Worm (Caenorhabditis elegans): ENCODE measurements around the gene skr-17.

skr-17 gene

DNA sequence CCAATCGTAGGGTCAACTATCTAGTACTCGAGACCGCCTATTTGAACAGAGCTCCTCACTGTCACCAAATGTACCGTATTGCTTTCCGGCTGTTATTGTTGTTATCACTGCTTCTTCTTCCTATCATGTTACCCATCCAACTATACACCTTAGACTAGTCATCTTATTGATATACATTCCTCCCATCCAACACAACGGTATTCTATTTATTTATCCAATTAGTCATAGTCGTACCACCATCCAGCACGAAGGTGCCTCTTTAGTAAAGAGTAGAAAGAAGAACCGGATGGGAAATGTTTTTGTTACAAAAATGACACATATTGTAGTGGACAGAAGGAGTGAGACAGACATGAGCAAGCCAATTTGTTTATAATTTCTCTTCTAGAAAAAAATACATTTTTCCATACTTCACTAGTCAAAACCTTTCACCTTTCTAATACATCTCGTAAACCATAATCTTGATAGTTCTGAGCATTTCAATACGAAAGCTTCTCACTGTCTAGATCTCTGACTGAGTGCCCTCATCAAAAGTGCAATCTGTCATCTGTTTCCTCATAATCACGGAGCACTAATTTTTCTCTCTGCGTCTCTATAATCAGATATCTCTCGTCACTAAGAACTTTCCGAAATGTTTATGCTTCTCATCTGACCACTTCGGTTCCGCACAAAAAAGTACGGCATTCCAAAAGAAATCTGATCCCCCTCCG lies 27.0 kb downstream of the skr-17 start:
- peak; percentile 35 for TF ChIP-seq pha-4 (tag; optimal IDR thresholded peaks at IDR 0.05)
- no peak for TF ChIP-seq ztf-4 (tag; optimal IDR thresholded peaks at IDR 0.05)
- TF ChIP-seq sea-2 (GFP tag; optimal IDR thresholded peaks at IDR 0.05) = no peak

ce11 chrII:7810869-7811543 lies 27.7 kb downstream of the skr-17 start, which contains the start of gene cki-1:
Gene cki-1 (plus strand): TSS chrII:7811240.
- TF ChIP-seq fkh-10 (GFP tag; optimal IDR thresholded peaks at IDR 0.05) (no peak), ZK546.5 (tag; optimal IDR thresholded peaks at IDR 0.05) (no peak), ceh-28 (tag; optimal IDR thresholded peaks at IDR 0.05) (no peak), pqm-1 (tag; optimal IDR thresholded peaks at IDR 0.05) (no peak), jun-1 (tag; optimal IDR thresholded peaks at IDR 0.05) (no peak), eor-1 (tag; optimal IDR thresholded peaks at IDR 0.05) (no peak), ama-1 (optimal IDR thresholded peaks at IDR 0.05) (no peak), unc-39 (tag; optimal IDR thresholded peaks at IDR 0.05) (no peak), fos-1 (tag; optimal IDR thresholded peaks at IDR 0.05) (no peak), nhr-43 (tag; optimal IDR thresholded peaks at IDR 0.05; ENCODE audit: poor library complexity, severe bottlenecking) (no peak), nhr-25 (tag; optimal IDR thresholded peaks at IDR 0.05) (no peak), zag-1 (tag; optimal IDR thresholded peaks at IDR 0.05) (no peak)

DNA sequence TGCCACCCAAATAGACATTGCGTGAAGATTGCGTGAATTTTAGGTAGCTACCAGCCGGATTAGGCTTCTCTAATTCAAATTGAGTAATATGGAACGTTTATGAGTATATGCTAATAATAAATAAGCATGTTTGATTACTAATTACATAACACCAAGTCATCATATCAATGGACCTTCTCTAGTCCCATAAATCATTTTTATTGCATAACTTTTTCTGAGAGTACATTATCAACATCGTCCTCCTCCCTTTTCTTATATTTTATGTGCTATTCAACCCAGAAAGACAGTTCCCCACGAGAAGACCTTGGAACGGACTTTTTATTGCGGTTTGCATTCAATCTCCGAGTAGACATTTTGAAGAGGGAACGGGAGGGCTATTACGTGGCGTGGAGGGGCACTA lies 29.0 kb downstream of the skr-17 start:
- TF ChIP-seq ztf-4 (tag; optimal IDR thresholded peaks at IDR 0.05) = no peak
- peak; percentile 12 for TF ChIP-seq nhr-25 (tag; optimal IDR thresholded peaks at IDR 0.05)
- TF ChIP-seq ztf-11 (tag; optimal IDR thresholded peaks at IDR 0.05) = no peak
- TF ChIP-seq pqm-1 (tag; optimal IDR thresholded peaks at IDR 0.05) = no peak
- TF ChIP-seq ceh-28 (tag; optimal IDR thresholded peaks at IDR 0.05) = no peak
- TF ChIP-seq nhr-28 (tag; optimal IDR thresholded peaks at IDR 0.05) = no peak
- no peak for TF ChIP-seq ama-1 (optimal IDR thresholded peaks at IDR 0.05)
- no peak for TF ChIP-seq nhr-67 (tag; optimal IDR thresholded peaks at IDR 0.05)
- no peak for TF ChIP-seq nhr-23 (tag; optimal IDR thresholded peaks at IDR 0.05)

DNA sequence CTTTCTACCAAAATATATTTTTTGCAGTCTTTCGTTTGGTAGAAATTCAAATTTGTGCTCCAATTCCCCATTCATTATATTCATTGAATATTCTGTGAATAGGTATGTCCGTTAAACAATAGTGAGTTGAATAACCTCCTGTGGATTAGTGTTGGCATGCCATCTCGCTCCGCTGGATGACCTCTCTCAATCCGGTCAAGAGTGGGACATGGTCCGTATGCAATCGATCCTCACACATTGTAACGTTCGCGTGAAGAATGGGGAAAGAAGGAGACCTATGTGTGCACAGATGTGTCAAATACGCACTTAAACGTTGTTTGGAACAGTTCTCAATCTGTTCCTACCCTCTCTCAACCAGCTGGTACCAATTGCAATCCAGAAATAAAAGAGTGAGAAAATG lies 29.9 kb downstream of the skr-17 start:
- TF ChIP-seq hmg-11 (tag; optimal IDR thresholded peaks at IDR 0.05) (no peak), daf-12 (tag; optimal IDR thresholded peaks at IDR 0.05) (no peak), fkh-10 (GFP tag; optimal IDR thresholded peaks at IDR 0.05) (no peak), tbx-2 (tag; optimal IDR thresholded peaks at IDR 0.05) (no peak), nhr-43 (tag; optimal IDR thresholded peaks at IDR 0.05; ENCODE audit: poor library complexity, severe bottlenecking) (no peak), lin-39 (tag; optimal IDR thresholded peaks at IDR 0.05) (no peak), zag-1 (tag; optimal IDR thresholded peaks at IDR 0.05) (no peak), nfya-1 (tag; optimal IDR thresholded peaks at IDR 0.05; ENCODE audit: insufficient read depth) (no peak), fos-1 (tag; optimal IDR thresholded peaks at IDR 0.05) (no peak), R02D3.7 (tag; optimal IDR thresholded peaks at IDR 0.05) (no peak), nhr-76 (tag; optimal IDR thresholded peaks at IDR 0.05) (no peak), nhr-11 (tag; optimal IDR thresholded peaks at IDR 0.05) (no peak), unc-39 (tag; optimal IDR thresholded peaks at IDR 0.05) (no peak), nhr-12 (tag; optimal IDR thresholded peaks at IDR 0.05) (no peak), snpc-4 (tag; optimal IDR thresholded peaks at IDR 0.05) (no peak), mdl-1 (tag; optimal IDR thresholded peaks at IDR 0.05) (no peak), eor-1 (tag; optimal IDR thresholded peaks at IDR 0.05) (no peak), lsy-12 (tag; optimal IDR thresholded peaks at IDR 0.05) (no peak), ceh-9 (tag; optimal IDR thresholded peaks at IDR 0.05) (no peak), elt-3 (tag; optimal IDR thresholded peaks at IDR 0.05) (no peak)

ce11 chrII:7813645-7814044 lies 30.3 kb downstream of the skr-17 start:
- TF ChIP-seq skn-1 (tag; optimal IDR thresholded peaks at IDR 0.05) (peak; percentile 43), pqm-1 (tag; optimal IDR thresholded peaks at IDR 0.05) (peak; percentile 33), tbx-2 (tag; optimal IDR thresholded peaks at IDR 0.05) (no peak), elt-2 (tag; optimal IDR thresholded peaks at IDR 0.05) (peak; percentile 74)

Measured in whole organism, L3 larva.